Worm (Caenorhabditis elegans) whole organism, L1 larva: ENCODE results near the gene cut-3.

Experiments used
- C04F5.9 ChIP-seq: sonication (generic microtip); optimal IDR thresholded peaks from 2 replicates; lab custom pipeline; 2016; ENCODE audit warnings: missing genetic modification characterization, missing compliant biosample characterization
- F16B12.6 ChIP-seq: fragments of 150-350 bp; optimal IDR thresholded peaks from 2 replicates; lab custom pipeline; 2014; ENCODE audit warnings: missing biosample characterization, missing genetic modification characterization
- aha-1 ChIP-seq: fragments of 150-350 bp; optimal IDR thresholded peaks from 2 replicates; lab custom pipeline; 2014; ENCODE audit warnings: missing biosample characterization, missing genetic modification characterization
- aly-2 ChIP-seq: fragments of 150-350 bp; optimal IDR thresholded peaks from 2 replicates; lab custom pipeline; 2014; ENCODE audit warnings: missing biosample characterization, missing genetic modification characterization
- blmp-1 ChIP-seq: fragments of 150-350 bp; optimal IDR thresholded peaks from 2 replicates; lab custom pipeline; 2014; ENCODE audit warnings: missing biosample characterization, missing genetic modification characterization
- ceh-8 ChIP-seq: fragments of 200-800 bp; sonication (Bioruptor generic); optimal IDR thresholded peaks from 2 replicates; lab custom pipeline; 2018; ENCODE audit warnings: mild to moderate bottlenecking, missing genetic modification characterization, moderate library complexity, missing compliant biosample characterization
- ces-1 ChIP-seq: fragments of 150-350 bp; optimal IDR thresholded peaks from 2 replicates; lab custom pipeline; 2014; ENCODE audit warnings: missing biosample characterization, missing genetic modification reagents, missing genetic modification characterization
- efl-1 ChIP-seq, 4 experiments: fragments of 150-350 bp; optimal IDR thresholded peaks in 3 of 4; peaks in 1 of 4; 1 replicate in 1 of 4; 2 replicates in 3 of 4; lab custom pipeline; 2014; ENCODE audit warnings: missing biosample characterization in 2 of 4, missing genetic modification characterization in 2 of 4, missing genetic modification reagents in 2 of 4
- egl-13 ChIP-seq: sonication (generic microtip); optimal IDR thresholded peaks from 2 replicates; lab custom pipeline; 2016; ENCODE audit warnings: missing genotype, missing genetic modification reagents, missing genetic modification characterization, missing compliant biosample characterization
- elt-2 ChIP-seq: sonication (generic microtip); optimal IDR thresholded peaks from 2 replicates; lab custom pipeline; 2016; ENCODE audit warnings: missing genetic modification characterization, mild to moderate bottlenecking, inconsistent platforms, missing compliant biosample characterization, missing genetic modification reagents
- elt-3 ChIP-seq, 6 experiments: fragments of 150-350 bp in 1 of 6; sonication (generic microtip); optimal IDR thresholded peaks; 2 replicates each; lab custom pipeline; 2017 to 2018; ENCODE audit warnings: missing biosample characterization in 6 of 6, missing genetic modification characterization in 6 of 6, inconsistent platforms in 1 of 6
- fkh-10 ChIP-seq: sonication (generic microtip); optimal IDR thresholded peaks from 2 replicates; lab custom pipeline; 2017; ENCODE audit warnings: missing biosample characterization, missing genetic modification reagents, missing genetic modification characterization
- fkh-8 ChIP-seq: sonication (generic microtip); optimal IDR thresholded peaks from 2 replicates; lab custom pipeline; 2016; ENCODE audit warnings: mild to moderate bottlenecking, missing genetic modification characterization, missing compliant biosample characterization
- fos-1 ChIP-seq: fragments of 150-350 bp; optimal IDR thresholded peaks from 2 replicates; lab custom pipeline; 2014; ENCODE audit warnings: missing biosample characterization, missing genetic modification characterization
- hlh-17 ChIP-seq: fragments of 200-800 bp; sonication (Bioruptor generic); optimal IDR thresholded peaks from 2 replicates; lab custom pipeline; 2018; ENCODE audit warnings: missing genetic modification characterization, mild to moderate bottlenecking, missing compliant biosample characterization, moderate library complexity, borderline replicate concordance
- hlh-4 ChIP-seq: sonication (generic microtip); optimal IDR thresholded peaks from 2 replicates; lab custom pipeline; 2016; ENCODE audit warnings: mild to moderate bottlenecking, missing genetic modification characterization, missing compliant biosample characterization
- hpl-2 ChIP-seq: fragments of 150-350 bp; optimal IDR thresholded peaks from 2 replicates; lab custom pipeline; 2014; ENCODE audit warnings: missing biosample characterization, missing genetic modification reagents, missing genetic modification characterization
- jun-1 ChIP-seq: fragments of 150-350 bp; optimal IDR thresholded peaks from 2 replicates; lab custom pipeline; 2014; ENCODE audit warnings: missing biosample characterization, missing genetic modification reagents, missing genetic modification characterization
- lin-14 ChIP-seq: fragments of 200-800 bp; sonication (Bioruptor generic); optimal IDR thresholded peaks from 2 replicates; lab custom pipeline; 2018; ENCODE audit warnings: mild to moderate bottlenecking, missing genetic modification characterization, moderate library complexity, missing compliant biosample characterization
- lin-35 ChIP-seq, 2 experiments: fragments of 150-350 bp; optimal IDR thresholded peaks; 2 replicates each; lab custom pipeline; 2014; ENCODE audit warnings: missing biosample characterization in 2 of 2, missing genetic modification characterization in 2 of 2, missing genetic modification reagents in 2 of 2
- lin-39 ChIP-seq: fragments of 150-350 bp; optimal IDR thresholded peaks from 2 replicates; lab custom pipeline; 2014; ENCODE audit warnings: missing biosample characterization, missing genetic modification reagents, missing genetic modification characterization
- lsy-2 ChIP-seq, 2 experiments: fragments of 150-350 bp; optimal IDR thresholded peaks; 2 replicates each; lab custom pipeline; 2014; ENCODE audit warnings: missing biosample characterization in 2 of 2, missing genetic modification characterization in 2 of 2
- mdl-1 ChIP-seq, 2 experiments: fragments of 150-350 bp; optimal IDR thresholded peaks; 2 replicates each; lab custom pipeline; 2014 to 2017; ENCODE audit warnings: missing biosample characterization in 2 of 2, missing genetic modification characterization in 2 of 2, inconsistent platforms in 1 of 2
- nhr-19 ChIP-seq: fragments of 200-800 bp; sonication (Bioruptor generic); conservative IDR thresholded peaks from 2 replicates; pipeline ENCODE4 v1.3.6; 2022; ENCODE audit warnings: missing genetic modification characterization, missing compliant biosample characterization
- nhr-20 ChIP-seq: sonication (generic microtip); optimal IDR thresholded peaks from 2 replicates; lab custom pipeline; 2016; ENCODE audit warnings: mild to moderate bottlenecking, missing genetic modification characterization, missing compliant biosample characterization
- nhr-71 ChIP-seq: sonication (generic microtip); optimal IDR thresholded peaks from 2 replicates; lab custom pipeline; 2016; ENCODE audit warnings: mild to moderate bottlenecking, missing genetic modification characterization, moderate library complexity, missing compliant biosample characterization
- nhr-76 ChIP-seq: sonication (generic microtip); optimal IDR thresholded peaks from 2 replicates; lab custom pipeline; 2017; ENCODE audit warnings: missing biosample characterization, missing genetic modification characterization
- nhr-84 ChIP-seq: sonication (generic microtip); optimal IDR thresholded peaks from 2 replicates; lab custom pipeline; 2017; ENCODE audit warnings: missing biosample characterization, missing genetic modification characterization
- nhr-85 ChIP-seq: sonication (generic microtip); peaks from one replicate; lab custom pipeline; 2016; ENCODE audit warnings: missing genetic modification characterization, inconsistent platforms, missing compliant biosample characterization
- pax-3 ChIP-seq: fragments of 200-800 bp; sonication (Bioruptor generic); optimal IDR thresholded peaks from 2 replicates; lab custom pipeline; 2018; ENCODE audit warnings: mild to moderate bottlenecking, missing genetic modification characterization, moderate library complexity, missing compliant biosample characterization
- snu-23 ChIP-seq: sonication (generic microtip); optimal IDR thresholded peaks from 2 replicates; lab custom pipeline; 2016; ENCODE audit warnings: missing genetic modification characterization, missing compliant biosample characterization
- sox-4 ChIP-seq: sonication (generic microtip); optimal IDR thresholded peaks from 2 replicates; lab custom pipeline; 2016; ENCODE audit warnings: missing genetic modification characterization, missing compliant biosample characterization
- sup-37 ChIP-seq: fragments of 200-800 bp; sonication (Bioruptor generic); optimal IDR thresholded peaks from 2 replicates; lab custom pipeline; 2018; ENCODE audit warnings: mild to moderate bottlenecking, missing genetic modification characterization, missing compliant biosample characterization
- unc-30 ChIP-seq: sonication (generic microtip); optimal IDR thresholded peaks from 2 replicates; lab custom pipeline; 2017; ENCODE audit warnings: missing biosample characterization, missing genetic modification characterization
- unc-62 ChIP-seq: fragments of 150-350 bp; optimal IDR thresholded peaks from 2 replicates; lab custom pipeline; 2014; ENCODE audit warnings: missing biosample characterization, missing genetic modification reagents, missing genetic modification characterization
- unc-86 ChIP-seq: sonication (generic microtip); optimal IDR thresholded peaks from 2 replicates; lab custom pipeline; 2016; ENCODE audit warnings: missing genetic modification characterization, missing compliant biosample characterization
- unc-98 ChIP-seq: fragments of 200-800 bp; sonication (Bioruptor generic); IDR thresholded peaks from 2 replicates; pipeline ENCODE4 v1.3.6; 2022; ENCODE audit warnings: missing genetic modification characterization, missing compliant biosample characterization
- vab-15 ChIP-seq: sonication (generic microtip); optimal IDR thresholded peaks from 2 replicates; lab custom pipeline; 2017; ENCODE audit warnings: missing genotype, mild to moderate bottlenecking, missing genetic modification characterization, missing compliant biosample characterization
- zag-1 ChIP-seq: fragments of 150-350 bp; optimal IDR thresholded peaks from 2 replicates; lab custom pipeline; 2014; ENCODE audit warnings: missing biosample characterization, missing genetic modification characterization
- zip-4 ChIP-seq: fragments of 200-800 bp; sonication (Bioruptor generic); optimal IDR thresholded peaks from 2 replicates; lab custom pipeline; 2018; ENCODE audit warnings: mild to moderate bottlenecking, missing genetic modification characterization, moderate library complexity, missing compliant biosample characterization

Gene cut-3

DNA sequence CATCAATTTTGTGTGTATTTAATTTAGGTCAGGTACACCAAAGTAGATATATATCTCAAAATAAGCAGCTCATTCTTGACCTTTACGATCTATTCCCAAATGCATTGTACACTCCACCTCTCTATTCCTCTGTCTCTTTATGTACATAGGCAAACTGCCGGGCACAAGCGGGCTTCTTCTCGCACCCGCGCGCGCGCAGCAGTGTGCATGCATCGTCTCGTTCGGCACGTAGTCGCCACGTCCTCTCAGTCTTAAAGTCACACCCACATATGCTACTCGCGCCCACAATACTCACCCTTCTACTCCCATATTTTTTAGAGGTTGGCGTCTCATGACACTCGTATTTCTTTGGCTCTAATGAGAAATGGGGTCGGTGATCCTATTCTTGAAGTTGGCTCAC lies 4.8 kb upstream of the cut-3 start:
- TF ChIP-seq ceh-8 (GFP tag; lab: Kevin White, UChicago) (no peak), lin-14 (GFP tag; lab: Kevin White, UChicago) (peak; percentile 55), snu-23 (GFP tag; lab: Kevin White, UChicago) (no peak), nhr-76 (no peak), F16B12.6 (tag; lab: Kevin White, UChicago) (no peak), elt-3 (tag; optimal IDR thresholded peaks at IDR 0.05; lab: Kevin White, UChicago) (no peak), unc-62 (GFP tag; lab: Kevin White, UChicago) (no peak), nhr-85 (tag; lab: Kevin White, UChicago) (no peak), fkh-10 (GFP tag; lab: Kevin White, UChicago) (no peak), lsy-2 (tag; optimal IDR thresholded peaks at IDR 0.05; lab: Kevin White, UChicago) (no peak), fkh-8 (peak; percentile 57), aha-1 (tag; lab: Kevin White, UChicago) (peak; percentile 31), hlh-17 (no peak)

DNA sequence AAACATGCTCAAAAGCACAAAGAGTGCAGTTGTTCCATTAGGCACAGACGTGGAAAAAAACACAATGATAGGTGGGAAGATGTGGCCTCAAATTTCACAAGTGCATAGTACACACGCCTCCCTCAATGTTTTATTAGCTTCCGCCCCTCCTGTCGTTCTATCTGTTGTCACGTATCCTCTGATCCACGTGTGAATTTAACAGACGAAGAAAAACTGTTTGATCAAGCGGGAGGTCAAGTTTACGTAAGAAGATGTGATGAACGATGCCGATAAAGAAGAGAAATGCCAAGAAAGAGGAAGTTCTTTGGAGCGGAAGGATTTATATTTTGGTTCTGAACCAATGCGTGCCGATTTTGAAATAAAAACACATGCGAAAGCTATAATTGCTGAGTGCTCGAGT lies 4.1 kb upstream of the cut-3 start:
- TF ChIP-seq hlh-4 (tag; lab: Kevin White, UChicago) (no peak), nhr-71 (tag; lab: Kevin White, UChicago) (peak; percentile 33), unc-86 (tag; lab: Kevin White, UChicago) (no peak), elt-2 (no peak), lin-14 (GFP tag; lab: Kevin White, UChicago) (peak; percentile 61), nhr-19 (GFP tag; lab: Robert Waterston, UW) (peak; percentile 40; the same call in 1 of the 2 replicates), mdl-1 (tag; optimal IDR thresholded peaks at IDR 0.05; lab: Kevin White, UChicago) (peak in 1 of 2 experiments; percentile 31), aly-2 (tag; lab: Kevin White, UChicago) (no peak), C04F5.9 (no peak), nhr-84 (tag; lab: Kevin White, UChicago) (no peak), elt-3 (tag; optimal IDR thresholded peaks at IDR 0.05; lab: Kevin White, UChicago) (peak in 2 of 6 experiments; percentile 15 to 70), pax-3 (no peak), nhr-85 (tag; lab: Kevin White, UChicago) (peak; percentile 73), fkh-8 (no peak), snu-23 (GFP tag; lab: Kevin White, UChicago) (peak; percentile 8), ces-1 (GFP tag; lab: Kevin White, UChicago) (no peak), efl-1 (optimal IDR thresholded peaks at IDR 0.05; lab: Kevin White, UChicago) (no peak), efl-1 (GFP tag; optimal IDR thresholded peaks at IDR 0.05 in 1 of 2; lab: Kevin White, UChicago) (no peak), egl-13 (tag; lab: Kevin White, UChicago) (no peak), zag-1 (tag; lab: Kevin White, UChicago) (no peak), hpl-2 (GFP tag; lab: Kevin White, UChicago) (no peak), jun-1 (tag; lab: Kevin White, UChicago) (no peak), nhr-76 (no peak), nhr-20 (peak; percentile 48), unc-30 (tag; lab: Kevin White, UChicago) (no peak), unc-98 (no peak), blmp-1 (peak; percentile 74), sox-4 (tag; lab: Kevin White, UChicago) (no peak)

DNA sequence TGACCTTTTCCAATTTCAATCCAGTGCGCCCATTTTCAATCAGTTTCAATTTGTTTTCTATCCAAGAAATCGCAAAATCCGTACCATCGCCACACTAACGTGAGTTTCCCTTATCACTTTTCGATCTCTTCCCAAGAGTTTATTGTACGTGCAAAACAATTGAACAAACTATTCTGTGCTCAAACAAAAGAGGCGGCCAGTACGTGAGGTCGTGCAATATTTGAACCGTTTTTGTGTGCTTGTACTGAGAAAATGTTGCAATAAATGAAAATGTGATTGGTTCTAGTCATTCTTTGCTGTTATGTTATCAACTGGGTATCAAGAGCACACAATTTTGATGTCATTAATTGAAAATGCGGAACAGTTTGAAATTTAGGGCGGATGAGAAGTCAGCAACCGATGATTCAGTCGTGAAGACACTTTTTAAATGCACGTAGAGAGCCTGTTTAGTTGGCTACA lies 3.1 kb upstream of the cut-3 start, which contains the start of gene F22B5.4:
Gene F22B5.4 (plus strand): TSS at position 51 of the 459 bp plus-strand sequence.
- TF ChIP-seq lin-39 (tag; lab: Kevin White, UChicago) (no peak), nhr-20 (peak; percentile 43), elt-2 (peak; percentile 11), lin-35 (GFP tag; optimal IDR thresholded peaks at IDR 0.05; lab: Kevin White, UChicago) (peak in 1 of 2 experiments; percentile 26)

- no peak for TF ChIP-seq sox-4 (tag; lab: Kevin White, UChicago)
- TF ChIP-seq zip-4 (GFP tag; lab: Kevin White, UChicago) = no peak
- TF ChIP-seq unc-30 (tag; lab: Kevin White, UChicago) = no peak
- TF ChIP-seq vab-15 (tag; lab: Kevin White, UChicago) = no peak
- no peak for TF ChIP-seq nhr-76
- no peak for TF ChIP-seq zag-1 (tag; lab: Kevin White, UChicago)
- TF ChIP-seq C04F5.9 = no peak
- no peak for TF ChIP-seq sup-37
- TF ChIP-seq fos-1 = no peak
- TF ChIP-seq aha-1 (tag; lab: Kevin White, UChicago) = no peak
These were observed 2.6 kb downstream of the cut-3 start, which contains the start of gene evl-20 for ce11 chrII:8444007-8444406. TSS of gene evl-20 (plus strand) at chrII:8444307.
